Fruit fly (Drosophila melanogaster) whole organism, prepupa: ENCODE measurements around the gene CG14346.

ENCODE experiments used
- Blimp-1 ChIP-seq: fragments of 200-800 bp; sonication (Bioruptor generic); optimal IDR thresholded peaks from 3 replicates; lab custom pipeline; 2017; ENCODE audit warnings: missing biosample characterization, missing genetic modification characterization, mild to moderate bottlenecking, moderate library complexity, missing genetic modification reagents
- CG10669 ChIP-seq: fragments of 200-800 bp; sonication (Bioruptor generic); optimal IDR thresholded peaks from 3 replicates; lab custom pipeline; 2018; ENCODE audit warnings: missing biosample characterization, mild to moderate bottlenecking, missing genetic modification characterization, moderate library complexity
- CG11294 ChIP-seq: fragments of 200-800 bp; sonication (Bioruptor generic); IDR thresholded peaks from 2 replicates; pipeline ENCODE4 v1.3.6; 2022; ENCODE audit warnings: missing biosample characterization, missing genetic modification characterization
- CG11762 ChIP-seq: fragments of 200-800 bp; sonication (Bioruptor generic); optimal IDR thresholded peaks from 3 replicates; lab custom pipeline; 2016; ENCODE audit warnings: missing biosample characterization, missing genetic modification characterization; ENCODE audit not compliant: insufficient read depth
- CG11902 ChIP-seq: fragments of 200-800 bp; sonication (Bioruptor generic); optimal IDR thresholded peaks from 3 replicates; lab custom pipeline; 2016; ENCODE audit warnings: missing biosample characterization, missing genetic modification characterization
- CG15336 ChIP-seq: fragments of 200-800 bp; sonication (Bioruptor generic); IDR thresholded peaks from 2 replicates; pipeline ENCODE4 v1.3.6; 2022; ENCODE audit warnings: missing biosample characterization, missing genetic modification characterization
- CG1621 ChIP-seq: fragments of 200-800 bp; sonication (Bioruptor generic); optimal IDR thresholded peaks from 3 replicates; lab custom pipeline; 2018; ENCODE audit warnings: missing biosample characterization, mild to moderate bottlenecking, missing genetic modification characterization
- CG16779 ChIP-seq: fragments of 200-800 bp; sonication (Bioruptor generic); optimal IDR thresholded peaks from 3 replicates; lab custom pipeline; 2017; ENCODE audit warnings: missing biosample characterization, mild to moderate bottlenecking, missing genetic modification characterization
- CG3032 ChIP-seq: fragments of 200-800 bp; optimal IDR thresholded peaks from 2 replicates; lab custom pipeline; 2019; ENCODE audit warnings: missing biosample characterization, mild to moderate bottlenecking, missing genetic modification characterization, moderate library complexity
- CG32006 ChIP-seq: fragments of 200-800 bp; sonication (Bioruptor generic); optimal IDR thresholded peaks from 3 replicates; lab custom pipeline; 2017; ENCODE audit warnings: missing biosample characterization, mild to moderate bottlenecking, missing genetic modification characterization
- CG34406 ChIP-seq: fragments of 200-800 bp; sonication (Bioruptor generic); optimal IDR thresholded peaks from 3 replicates; lab custom pipeline; 2016; ENCODE audit warnings: missing biosample characterization, missing genetic modification characterization
- CG3919 ChIP-seq: fragments of 200-800 bp; sonication (Bioruptor generic); optimal IDR thresholded peaks from 3 replicates; lab custom pipeline; 2016; ENCODE audit warnings: missing biosample characterization, missing genetic modification characterization
- CG4318 ChIP-seq: fragments of 200-800 bp; sonication (Bioruptor generic); optimal IDR thresholded peaks from 3 replicates; lab custom pipeline; 2017; ENCODE audit warnings: missing biosample characterization, mild to moderate bottlenecking, missing genetic modification characterization
- CG6163 ChIP-seq: fragments of 200-800 bp; sonication (Bioruptor generic); IDR thresholded peaks from 3 replicates; pipeline ENCODE4 v1.3.6; 2022; ENCODE audit warnings: missing biosample characterization, missing genetic modification characterization
- CG6792 ChIP-seq: fragments of 200-800 bp; sonication (Bioruptor generic); optimal IDR thresholded peaks from 3 replicates; lab custom pipeline; 2016; ENCODE audit warnings: missing biosample characterization, missing genetic modification characterization
- CG6808 ChIP-seq: fragments of 200-800 bp; sonication (Bioruptor generic); optimal IDR thresholded peaks from 3 replicates; lab custom pipeline; 2017; ENCODE audit warnings: missing biosample characterization, missing genetic modification characterization, mild to moderate bottlenecking, moderate library complexity, missing genetic modification reagents
- CG6854 ChIP-seq: fragments of 200-800 bp; sonication (Bioruptor generic); optimal IDR thresholded peaks from 2 replicates; lab custom pipeline; 2017; ENCODE audit warnings: missing biosample characterization, mild to moderate bottlenecking, missing genetic modification characterization
- CG8119 ChIP-seq: fragments of 200-800 bp; sonication (Bioruptor generic); IDR thresholded peaks from 3 replicates; pipeline ENCODE4 v1.3.6; 2022; ENCODE audit warnings: missing biosample characterization, missing genetic modification characterization
- CG8632 ChIP-seq: fragments of 200-800 bp; sonication (Bioruptor generic); optimal IDR thresholded peaks from 3 replicates; lab custom pipeline; 2016; ENCODE audit warnings: missing biosample characterization, missing genetic modification characterization
- CG9139 ChIP-seq: fragments of 200-800 bp; sonication (Bioruptor generic); optimal IDR thresholded peaks from 3 replicates; lab custom pipeline; 2017; ENCODE audit warnings: missing biosample characterization, mild to moderate bottlenecking, missing genetic modification characterization
- Eip75B ChIP-seq: fragments of 200-800 bp; sonication (Bioruptor generic); optimal IDR thresholded peaks from 3 replicates; lab custom pipeline; 2016; ENCODE audit warnings: missing biosample characterization, missing genetic modification characterization
- Eip78C ChIP-seq: fragments of 200-800 bp; sonication (Bioruptor generic); peaks from one replicate; lab custom pipeline; 2016; ENCODE audit warnings: missing biosample characterization, missing genetic modification characterization
- Eip93F ChIP-seq: fragments of 200-800 bp; sonication (Bioruptor generic); optimal IDR thresholded peaks from 2 replicates; lab custom pipeline; 2016; ENCODE audit warnings: missing biosample characterization, mild to moderate bottlenecking, missing genetic modification characterization
- Ets21C ChIP-seq: fragments of 200-800 bp; sonication (Bioruptor generic); optimal IDR thresholded peaks from 3 replicates; lab custom pipeline; 2016; ENCODE audit warnings: missing biosample characterization, missing genetic modification characterization
- Ets96B ChIP-seq: fragments of 200-800 bp; optimal IDR thresholded peaks from 2 replicates; lab custom pipeline; 2019; ENCODE audit warnings: missing biosample characterization, mild to moderate bottlenecking, missing genetic modification characterization, moderate library complexity
- Hr38 ChIP-seq: sonication (Bioruptor generic); optimal IDR thresholded peaks from 2 replicates; lab custom pipeline; 2016; ENCODE audit warnings: missing biosample characterization, missing genetic modification characterization
- Hr4 ChIP-seq: fragments of 200-800 bp; sonication (Bioruptor generic); optimal IDR thresholded peaks from 3 replicates; lab custom pipeline; 2016; ENCODE audit warnings: missing biosample characterization, missing genetic modification characterization
- Lpt ChIP-seq: fragments of 200-800 bp; sonication (Bioruptor generic); optimal IDR thresholded peaks from 3 replicates; lab custom pipeline; 2016; ENCODE audit warnings: missing biosample characterization, missing genetic modification characterization
- OdsH ChIP-seq: fragments of 200-800 bp; sonication (Bioruptor generic); optimal IDR thresholded peaks from 3 replicates; lab custom pipeline; 2016; ENCODE audit warnings: missing biosample characterization, missing genetic modification characterization
- Smox ChIP-seq: fragments of 200-800 bp; sonication (Bioruptor generic); optimal IDR thresholded peaks from 3 replicates; lab custom pipeline; 2016; ENCODE audit warnings: missing biosample characterization, missing genetic modification characterization
- Sox14 ChIP-seq: fragments of 200-800 bp; sonication (Bioruptor generic); optimal IDR thresholded peaks from 3 replicates; lab custom pipeline; 2016; ENCODE audit warnings: missing biosample characterization, missing genetic modification characterization
- Sox15 ChIP-seq: fragments of 200-800 bp; sonication (Bioruptor generic); optimal IDR thresholded peaks from 3 replicates; lab custom pipeline; 2016; ENCODE audit warnings: missing biosample characterization, missing genetic modification characterization
- achi ChIP-seq: fragments of 200-800 bp; sonication (Bioruptor generic); optimal IDR thresholded peaks from 3 replicates; lab custom pipeline; 2016; ENCODE audit warnings: missing biosample characterization, missing genetic modification characterization
- acj6 ChIP-seq: fragments of 200-800 bp; sonication (Bioruptor generic); optimal IDR thresholded peaks from 3 replicates; lab custom pipeline; 2016; ENCODE audit warnings: missing biosample characterization, missing genetic modification characterization
- cyc ChIP-seq: fragments of 200-800 bp; sonication (Bioruptor generic); optimal IDR thresholded peaks from 3 replicates; lab custom pipeline; 2016; ENCODE audit warnings: missing biosample characterization, missing genetic modification characterization
- dac ChIP-seq: fragments of 200-800 bp; sonication (Bioruptor generic); optimal IDR thresholded peaks from 2 replicates; lab custom pipeline; 2017; ENCODE audit warnings: missing biosample characterization, mild to moderate bottlenecking, missing genetic modification characterization
- dsx ChIP-seq: fragments of 200-800 bp; optimal IDR thresholded peaks from 3 replicates; lab custom pipeline; 2019; ENCODE audit warnings: missing biosample characterization, mild to moderate bottlenecking, missing genetic modification characterization, moderate library complexity; ENCODE audit not compliant: poor library complexity, severe bottlenecking
- eg ChIP-seq: fragments of 200-800 bp; sonication (Bioruptor generic); IDR thresholded peaks from 3 replicates; pipeline ENCODE4 v1.3.6; 2022; ENCODE audit warnings: missing biosample characterization, missing genetic modification characterization
- esn ChIP-seq: fragments of 200-800 bp; sonication (Bioruptor generic); optimal IDR thresholded peaks from 2 replicates; lab custom pipeline; 2016; ENCODE audit warnings: missing biosample characterization, mild to moderate bottlenecking, missing genetic modification characterization, moderate library complexity
- fd59A ChIP-seq: fragments of 200-800 bp; sonication (Bioruptor generic); optimal IDR thresholded peaks from 2 replicates; lab custom pipeline; 2017; ENCODE audit warnings: missing biosample characterization, mild to moderate bottlenecking, missing genetic modification characterization, missing genetic modification reagents
- fkh ChIP-seq: fragments of 200-800 bp; sonication (Bioruptor generic); optimal IDR thresholded peaks from 3 replicates; lab custom pipeline; 2017; ENCODE audit warnings: missing biosample characterization, mild to moderate bottlenecking, missing genetic modification characterization, moderate library complexity
- lz ChIP-seq: fragments of 200-800 bp; sonication (Bioruptor generic); optimal IDR thresholded peaks from 3 replicates; lab custom pipeline; 2016; ENCODE audit warnings: missing biosample characterization, missing genetic modification characterization
- net ChIP-seq: fragments of 200-800 bp; sonication (Bioruptor generic); optimal IDR thresholded peaks from 3 replicates; lab custom pipeline; 2016; ENCODE audit warnings: missing biosample characterization, missing genetic modification characterization
- spab ChIP-seq: fragments of 200-800 bp; sonication (Bioruptor generic); optimal IDR thresholded peaks from 2 replicates; lab custom pipeline; 2017; ENCODE audit warnings: missing biosample characterization, mild to moderate bottlenecking, missing genetic modification characterization, missing genetic modification reagents
- ss ChIP-seq, 2 experiments: fragments of 200-800 bp; sonication (Bioruptor generic); optimal IDR thresholded peaks; 2 replicates in 1 of 2; 3 replicates in 1 of 2; lab custom pipeline; 2017 to 2018; ENCODE audit warnings: mild to moderate bottlenecking in 2 of 2, missing biosample characterization in 2 of 2, missing genetic modification characterization in 2 of 2, moderate library complexity in 1 of 2
- topi ChIP-seq: fragments of 200-800 bp; sonication (Bioruptor generic); optimal IDR thresholded peaks from 3 replicates; lab custom pipeline; 2016; ENCODE audit warnings: missing biosample characterization, missing genetic modification characterization
- vri ChIP-seq: fragments of 200-800 bp; sonication (Bioruptor generic); optimal IDR thresholded peaks from 3 replicates; lab custom pipeline; 2016; ENCODE audit warnings: missing biosample characterization, mild to moderate bottlenecking, missing genetic modification characterization

Gene CG14346

dm6 chr2L:1386512-1386911 lies 18.7 kb downstream of the CG14346 start:
- TF ChIP-seq CG3032 (tag; lab: Kevin White, UChicago): no peak
- TF ChIP-seq CG15336: 0 out of 2 replicates have a peak, but pooled peaks have one; percentile 7
- no peak for TF ChIP-seq fd59A
- TF ChIP-seq Sox15 (GFP tag; lab: Kevin White, UChicago): no peak
- no peak for TF ChIP-seq CG3919
- TF ChIP-seq CG6854 (GFP tag; lab: Kevin White, UChicago): no peak
- TF ChIP-seq dsx (GFP tag; lab: Kevin White, UChicago): no peak
- TF ChIP-seq Blimp-1 (GFP tag; lab: Kevin White, UChicago): no peak
- no peak for TF ChIP-seq CG6163
- no peak for TF ChIP-seq Eip93F (GFP tag; lab: Kevin White, UChicago)
- TF ChIP-seq CG16779: no peak
- no peak for TF ChIP-seq dac (GFP tag; lab: Kevin White, UChicago)
- TF ChIP-seq CG32006 (GFP tag; lab: Kevin White, UChicago): peak; percentile 18
- no peak for TF ChIP-seq CG34406
- TF ChIP-seq CG1621 (tag; lab: Kevin White, UChicago): no peak
- no peak for TF ChIP-seq Eip75B
- TF ChIP-seq CG11762 (GFP tag; lab: Kevin White, UChicago): no peak
- TF ChIP-seq cyc (GFP tag; lab: Kevin White, UChicago): no peak
- no peak for TF ChIP-seq lz (GFP tag; lab: Kevin White, UChicago)
- peak; percentile 60 for TF ChIP-seq Eip78C
- TF ChIP-seq topi (GFP tag; lab: Kevin White, UChicago): no peak
- peak; percentile 0 for TF ChIP-seq OdsH
- no peak for TF ChIP-seq Sox14 (GFP tag; lab: Kevin White, UChicago)
- TF ChIP-seq CG11294 (GFP tag; lab: Robert Waterston, UW): no peak
- no peak for TF ChIP-seq fkh (GFP tag; lab: Kevin White, UChicago)

- no peak for TF ChIP-seq CG16779
- peak in 1 of 2 experiments; percentile 54 for TF ChIP-seq ss (GFP tag; optimal IDR thresholded peaks at IDR 0.05; lab: Kevin White, UChicago)
- no peak for TF ChIP-seq Blimp-1 (GFP tag; lab: Kevin White, UChicago)
- TF ChIP-seq net (GFP tag; lab: Kevin White, UChicago): peak; percentile 21
- peak; percentile 25 for TF ChIP-seq cyc (GFP tag; lab: Kevin White, UChicago)
- TF ChIP-seq Hr38 (GFP tag; lab: Kevin White, UChicago): no peak
- no peak for TF ChIP-seq vri (GFP tag; lab: Kevin White, UChicago)
- TF ChIP-seq CG11294 (GFP tag; lab: Robert Waterston, UW): no peak
- TF ChIP-seq acj6: peak; percentile 51
- peak; percentile 37 for TF ChIP-seq Sox14 (GFP tag; lab: Kevin White, UChicago)
- no peak for TF ChIP-seq topi (GFP tag; lab: Kevin White, UChicago)
- peak; percentile 56; the same call in 1 of the 2 replicates for TF ChIP-seq CG15336
- peak; percentile 64; the same call in 2 of the 3 replicates for TF ChIP-seq CG6163
- peak; percentile 5 for TF ChIP-seq dac (GFP tag; lab: Kevin White, UChicago)
- TF ChIP-seq CG9139 (GFP tag; lab: Kevin White, UChicago): no peak
- TF ChIP-seq CG8119 (GFP tag; lab: Robert Waterston, UW): peak; percentile 29; the same call in 1 of the 3 replicates
- peak; percentile 3 for TF ChIP-seq Lpt (GFP tag; lab: Kevin White, UChicago)
- TF ChIP-seq spab (GFP tag; lab: Kevin White, UChicago): peak; percentile 41
- TF ChIP-seq CG4318: no peak
- TF ChIP-seq CG8632 (GFP tag; lab: Kevin White, UChicago): no peak
- peak; percentile 25 for TF ChIP-seq esn (GFP tag; lab: Kevin White, UChicago)
- peak; percentile 17 for TF ChIP-seq CG6792 (GFP tag; lab: Kevin White, UChicago)
- no peak for TF ChIP-seq CG11762 (GFP tag; lab: Kevin White, UChicago)
- TF ChIP-seq Eip93F (GFP tag; lab: Kevin White, UChicago): no peak
- no peak for TF ChIP-seq fd59A
- TF ChIP-seq CG1621 (tag; lab: Kevin White, UChicago): peak; percentile 24
- peak; percentile 38 for TF ChIP-seq CG6808 (GFP tag; lab: Kevin White, UChicago)
- peak; percentile 63 for TF ChIP-seq CG3919
- no peak for TF ChIP-seq CG34406
- peak; percentile 47 for TF ChIP-seq OdsH
- no peak for TF ChIP-seq CG11902 (GFP tag; lab: Kevin White, UChicago)
- peak; percentile 40; the same call in 1 of the 3 replicates for TF ChIP-seq eg (GFP tag; lab: Robert Waterston, UW)
- peak; percentile 12 for TF ChIP-seq Sox15 (GFP tag; lab: Kevin White, UChicago)
- peak; percentile 61 for TF ChIP-seq achi (GFP tag; lab: Kevin White, UChicago)
- TF ChIP-seq Hr4 (GFP tag; lab: Kevin White, UChicago): peak; percentile 20
- TF ChIP-seq Ets21C: no peak
- peak; percentile 64 for TF ChIP-seq Ets96B
- TF ChIP-seq CG10669 (GFP tag; lab: Kevin White, UChicago): peak; percentile 57
- no peak for TF ChIP-seq Smox (GFP tag; lab: Kevin White, UChicago)
Observed at dm6 chr2L:1387811-1388210, 20.0 kb downstream of the CG14346 start.
